Worm (Caenorhabditis elegans) whole organism, young adult: ENCODE measurements around the gene grd-3.

ENCODE experiments used
- F10E7.11 ChIP-seq: sonication (generic microtip); optimal IDR thresholded peaks from 2 replicates; lab custom pipeline; 2017; ENCODE audit warnings: mild to moderate bottlenecking, missing genetic modification characterization, moderate library complexity, missing compliant biosample characterization
- attf-6 ChIP-seq: fragments of 200-800 bp; sonication (Bioruptor generic); IDR thresholded peaks from 2 replicates; pipeline ENCODE4 v1.3.6; 2022; ENCODE audit warnings: missing genetic modification reagents, missing genetic modification characterization, missing compliant biosample characterization
- ets-4 ChIP-seq: fragments of 200-800 bp; sonication (Bioruptor generic); optimal IDR thresholded peaks from 2 replicates; lab custom pipeline; 2018; ENCODE audit warnings: mild to moderate bottlenecking, missing genetic modification characterization, missing compliant biosample characterization
- hrde-1 ChIP-seq: sonication (generic microtip); optimal IDR thresholded peaks from 2 replicates; lab custom pipeline; 2016; ENCODE audit warnings: missing genetic modification characterization, mild to moderate bottlenecking, missing compliant biosample characterization, moderate library complexity, missing genotype, missing genetic modification reagents, borderline replicate concordance
- snpc-4 ChIP-seq, 5 experiments: fragments of 150-350 bp in 1 of 5; sonication (generic microtip) in 4 of 5; optimal IDR thresholded peaks; 2 replicates each; lab custom pipeline; 2014 to 2018; ENCODE audit warnings: missing genetic modification characterization in 5 of 5, missing biosample characterization in 3 of 5, antibody characterized with exemption in 2 of 5, mild to moderate bottlenecking in 2 of 5, missing compliant biosample characterization in 2 of 5, missing genotype in 2 of 5, moderate library complexity in 2 of 5, missing genetic modification reagents in 1 of 5
- unc-130 ChIP-seq: sonication (generic microtip); optimal IDR thresholded peaks from 2 replicates; lab custom pipeline; 2016; ENCODE audit warnings: missing genetic modification reagents, missing genetic modification characterization, missing compliant biosample characterization
- ztf-25 ChIP-seq: fragments of 200-800 bp; sonication (Bioruptor generic); IDR thresholded peaks from 2 replicates; pipeline ENCODE4 v1.3.6; 2022; ENCODE audit warnings: missing genetic modification reagents, missing genetic modification characterization, missing compliant biosample characterization

- TF ChIP-seq unc-130 (GFP tag; lab: Kevin White, UChicago) (no peak), attf-6 (GFP tag; lab: Robert Waterston, UW) (no peak), hrde-1 (no peak), ets-4 (GFP tag; lab: Kevin White, UChicago) (no peak), snpc-4 (GFP tag; optimal IDR thresholded peaks at IDR 0.05; lab: Kevin White, UChicago) (no peak), snpc-4 (tag; optimal IDR thresholded peaks at IDR 0.05; lab: Kevin White, UChicago) (no peak), F10E7.11 (tag; lab: Kevin White, UChicago) (no peak), ztf-25 (no peak)
Measured at ce11 chrIV:3400941-3401340, 38.5 kb upstream of the grd-3 start.
